Worm (Caenorhabditis elegans) whole organism, L1 larva: Measurements from ENCODE around the gene C28D4.4.

Experiments
- ceh-90 ChIP-seq: sonication (generic microtip); optimal IDR thresholded peaks from 2 replicates; lab custom pipeline; 2016; ENCODE audit warnings: missing genetic modification characterization, missing compliant biosample characterization
- ces-1 ChIP-seq: fragments of 150-350 bp; optimal IDR thresholded peaks from 2 replicates; lab custom pipeline; 2014; ENCODE audit warnings: missing biosample characterization, missing genetic modification reagents, missing genetic modification characterization
- elt-2 ChIP-seq: sonication (generic microtip); optimal IDR thresholded peaks from 2 replicates; lab custom pipeline; 2016; ENCODE audit warnings: missing genetic modification characterization, mild to moderate bottlenecking, inconsistent platforms, missing compliant biosample characterization, missing genetic modification reagents
- fkh-10 ChIP-seq: sonication (generic microtip); optimal IDR thresholded peaks from 2 replicates; lab custom pipeline; 2017; ENCODE audit warnings: missing biosample characterization, missing genetic modification reagents, missing genetic modification characterization
- isw-1 ChIP-seq: fragments of 200-800 bp; sonication (Bioruptor generic); IDR thresholded peaks from 2 replicates; pipeline ENCODE4 v1.3.6; 2022; ENCODE audit warnings: missing genetic modification characterization, missing compliant biosample characterization
- jun-1 ChIP-seq: fragments of 150-350 bp; optimal IDR thresholded peaks from 2 replicates; lab custom pipeline; 2014; ENCODE audit warnings: missing biosample characterization, missing genetic modification reagents, missing genetic modification characterization
- nhr-11 ChIP-seq: fragments of 150-350 bp; optimal IDR thresholded peaks from 2 replicates; lab custom pipeline; 2014; ENCODE audit warnings: missing biosample characterization, missing genetic modification characterization
- nhr-237 ChIP-seq: fragments of 150-350 bp; optimal IDR thresholded peaks from 2 replicates; lab custom pipeline; 2014; ENCODE audit warnings: missing biosample characterization, missing genetic modification characterization
- pag-3 ChIP-seq: sonication (generic microtip); optimal IDR thresholded peaks from 2 replicates; lab custom pipeline; 2017; ENCODE audit warnings: missing genetic modification characterization, mild to moderate bottlenecking, missing compliant biosample characterization, antibody characterized with exemption, borderline replicate concordance; ENCODE audit not compliant: insufficient read depth
- snpc-4 ChIP-seq: fragments of 150-350 bp; optimal IDR thresholded peaks from 2 replicates; lab custom pipeline; 2014; ENCODE audit warnings: missing biosample characterization, missing genetic modification characterization
- unc-62 ChIP-seq: fragments of 150-350 bp; optimal IDR thresholded peaks from 2 replicates; lab custom pipeline; 2014; ENCODE audit warnings: missing biosample characterization, missing genetic modification reagents, missing genetic modification characterization

DNA sequence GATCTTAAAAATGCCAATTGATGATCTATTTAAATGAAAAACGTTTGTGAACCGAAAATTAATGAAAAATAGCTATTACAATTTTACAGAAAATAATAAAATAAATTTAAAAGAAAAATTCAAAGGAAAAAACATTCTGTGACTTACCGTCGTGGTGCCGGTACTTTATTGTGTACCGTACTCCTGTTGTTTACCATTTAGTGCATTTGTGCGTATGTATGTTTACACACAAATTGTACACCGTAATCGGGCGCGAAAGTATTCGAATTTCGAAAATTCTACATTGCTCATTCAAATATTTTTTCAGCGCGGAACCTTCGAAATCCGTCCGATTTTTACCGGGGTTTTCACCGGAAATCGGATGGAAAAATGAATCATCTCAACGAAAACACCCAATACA lies 33.2 kb upstream of the C28D4.4 start, which contains the start of gene T13F2.6:
- TF ChIP-seq pag-3 (tag; lab: Kevin White, UChicago) (no peak), isw-1 (GFP tag; lab: Robert Waterston, UW) (no peak), unc-62 (GFP tag; lab: Kevin White, UChicago) (no peak), elt-2 (tag; lab: Kevin White, UChicago) (no peak), snpc-4 (tag; lab: Kevin White, UChicago) (no peak), fkh-10 (GFP tag; lab: Kevin White, UChicago) (no peak), nhr-11 (tag; lab: Kevin White, UChicago) (no peak), jun-1 (no peak), ceh-90 (tag; lab: Kevin White, UChicago) (no peak), nhr-237 (no peak), ces-1 (no peak)
